Worm (Caenorhabditis elegans) whole organism, L3 larva: Measurements from ENCODE around the gene ZK131.11.

ENCODE experiments used
- ZK546.5 ChIP-seq: sonication (generic microtip); optimal IDR thresholded peaks from 2 replicates; lab custom pipeline; 2017; ENCODE audit warnings: missing biosample characterization, missing genetic modification characterization
- aly-2 ChIP-seq: fragments of 150-350 bp; optimal IDR thresholded peaks from 2 replicates; lab custom pipeline; 2014; ENCODE audit warnings: missing biosample characterization, missing genetic modification characterization
- ama-1 ChIP-seq: fragments of 150-350 bp; optimal IDR thresholded peaks from 2 replicates; lab custom pipeline; 2018
- ceh-16 ChIP-seq: sonication (generic microtip); optimal IDR thresholded peaks from 2 replicates; lab custom pipeline; 2017; ENCODE audit warnings: missing biosample characterization, missing genetic modification characterization
- ceh-28 ChIP-seq: fragments of 150-350 bp; optimal IDR thresholded peaks from 2 replicates; lab custom pipeline; 2014; ENCODE audit warnings: missing biosample characterization, missing genetic modification reagents, missing genetic modification characterization
- ceh-82 ChIP-seq: fragments of 150-350 bp; optimal IDR thresholded peaks from 2 replicates; lab custom pipeline; 2014; ENCODE audit warnings: missing biosample characterization, missing genetic modification characterization
- daf-12 ChIP-seq: fragments of 150-350 bp; optimal IDR thresholded peaks from 2 replicates; lab custom pipeline; 2014; ENCODE audit warnings: missing biosample characterization, missing genetic modification reagents, missing genetic modification characterization
- egl-27 ChIP-seq: sonication (generic microtip); optimal IDR thresholded peaks from 4 replicates; lab custom pipeline; 2017; ENCODE audit warnings: missing biosample characterization, missing genetic modification reagents, missing genetic modification characterization
- egl-5 ChIP-seq: fragments of 150-350 bp; optimal IDR thresholded peaks from 2 replicates; lab custom pipeline; 2017; ENCODE audit warnings: missing biosample characterization, missing genetic modification reagents, missing genetic modification characterization, inconsistent platforms
- elt-1 ChIP-seq: fragments of 150-350 bp; optimal IDR thresholded peaks from 2 replicates; lab custom pipeline; 2014; ENCODE audit warnings: missing biosample characterization, missing genetic modification characterization
- elt-2 ChIP-seq: sonication (generic microtip); optimal IDR thresholded peaks from 2 replicates; lab custom pipeline; 2016; ENCODE audit warnings: missing genetic modification reagents, mild to moderate bottlenecking, missing genetic modification characterization, missing compliant biosample characterization
- elt-3 ChIP-seq, 3 experiments: fragments of 150-350 bp in 1 of 3; sonication (generic microtip) in 2 of 3; optimal IDR thresholded peaks; 2 replicates in 2 of 3; 4 replicates in 1 of 3; lab custom pipeline; 2014 to 2017; ENCODE audit warnings: missing biosample characterization in 3 of 3, missing genetic modification characterization in 3 of 3
- fkh-10 ChIP-seq: sonication (generic microtip); optimal IDR thresholded peaks from 2 replicates; lab custom pipeline; 2017; ENCODE audit warnings: missing biosample characterization, missing genetic modification reagents, missing genetic modification characterization
- fkh-2 ChIP-seq: fragments of 150-350 bp; optimal IDR thresholded peaks from 2 replicates; lab custom pipeline; 2014; ENCODE audit warnings: missing biosample characterization, missing genetic modification reagents, missing genetic modification characterization
- hmg-11 ChIP-seq: sonication (generic microtip); optimal IDR thresholded peaks from 2 replicates; lab custom pipeline; 2016; ENCODE audit warnings: missing genetic modification characterization, missing compliant biosample characterization
- jun-1 ChIP-seq: fragments of 150-350 bp; optimal IDR thresholded peaks from 2 replicates; lab custom pipeline; 2014; ENCODE audit warnings: missing biosample characterization, missing genetic modification reagents, missing genetic modification characterization
- lin-15B ChIP-seq: fragments of 150-350 bp; optimal IDR thresholded peaks from 2 replicates; lab custom pipeline; 2014; ENCODE audit warnings: missing biosample characterization, missing genetic modification characterization
- lin-39 ChIP-seq: fragments of 150-350 bp; optimal IDR thresholded peaks from 2 replicates; lab custom pipeline; 2018; ENCODE audit warnings: missing biosample characterization, missing genetic modification reagents, missing genetic modification characterization
- mml-1 ChIP-seq: fragments of 150-350 bp; sonication (generic microtip); optimal IDR thresholded peaks from 3 replicates; lab custom pipeline; 2014; ENCODE audit warnings: missing biosample characterization, missing genetic modification characterization
- nfya-1 ChIP-seq: sonication (generic microtip); optimal IDR thresholded peaks from 2 replicates; lab custom pipeline; 2017; ENCODE audit warnings: missing genetic modification characterization, mild to moderate bottlenecking, missing compliant biosample characterization, antibody characterized with exemption, moderate library complexity; ENCODE audit not compliant: insufficient read depth
- nhr-11 ChIP-seq: fragments of 150-350 bp; optimal IDR thresholded peaks from 2 replicates; lab custom pipeline; 2014; ENCODE audit warnings: missing biosample characterization, missing genetic modification characterization
- nhr-12 ChIP-seq: fragments of 150-350 bp; optimal IDR thresholded peaks from 2 replicates; lab custom pipeline; 2014; ENCODE audit warnings: missing biosample characterization, missing genetic modification characterization
- nhr-23 ChIP-seq: fragments of 150-350 bp; optimal IDR thresholded peaks from 2 replicates; lab custom pipeline; 2014; ENCODE audit warnings: missing biosample characterization, missing genetic modification reagents, missing genetic modification characterization
- nhr-25 ChIP-seq: sonication (generic microtip); optimal IDR thresholded peaks from 2 replicates; lab custom pipeline; 2017; ENCODE audit warnings: missing biosample characterization, missing genetic modification characterization
- nhr-67 ChIP-seq: fragments of 150-350 bp; optimal IDR thresholded peaks from 2 replicates; lab custom pipeline; 2014; ENCODE audit warnings: missing biosample characterization, missing genetic modification characterization
- nhr-76 ChIP-seq: fragments of 150-350 bp; sonication (generic microtip); optimal IDR thresholded peaks from 5 replicates; lab custom pipeline; 2014; ENCODE audit warnings: missing biosample characterization, missing genetic modification characterization
- nhr-77 ChIP-seq: fragments of 150-350 bp; optimal IDR thresholded peaks from 2 replicates; lab custom pipeline; 2014; ENCODE audit warnings: missing biosample characterization, missing genetic modification characterization
- pha-4 ChIP-seq: fragments of 150-350 bp; optimal IDR thresholded peaks from 2 replicates; lab custom pipeline; 2014; ENCODE audit warnings: missing biosample characterization, missing genetic modification reagents, missing genetic modification characterization
- pqm-1 ChIP-seq: fragments of 150-350 bp; optimal IDR thresholded peaks from 2 replicates; lab custom pipeline; 2017; ENCODE audit warnings: missing biosample characterization, missing genetic modification characterization, inconsistent platforms
- sea-2 ChIP-seq: fragments of 150-350 bp; sonication (generic microtip); optimal IDR thresholded peaks from 4 replicates; lab custom pipeline; 2014; ENCODE audit warnings: missing biosample characterization, missing genetic modification reagents, missing genetic modification characterization
- skn-1 ChIP-seq: fragments of 150-350 bp; optimal IDR thresholded peaks from 2 replicates; lab custom pipeline; 2014; ENCODE audit warnings: missing biosample characterization, missing genetic modification characterization
- snpc-4 ChIP-seq: fragments of 150-350 bp; optimal IDR thresholded peaks from 2 replicates; lab custom pipeline; 2014; ENCODE audit warnings: missing biosample characterization, missing genetic modification characterization
- tbx-2 ChIP-seq: sonication (generic microtip); optimal IDR thresholded peaks from 2 replicates; lab custom pipeline; 2016; ENCODE audit warnings: mild to moderate bottlenecking, missing genetic modification characterization, missing compliant biosample characterization
- unc-62 ChIP-seq: fragments of 150-350 bp; sonication (generic microtip); optimal IDR thresholded peaks from 4 replicates; lab custom pipeline; 2014; ENCODE audit warnings: missing biosample characterization, missing genetic modification reagents, missing genetic modification characterization
- zag-1 ChIP-seq: fragments of 150-350 bp; optimal IDR thresholded peaks from 2 replicates; lab custom pipeline; 2014; ENCODE audit warnings: missing biosample characterization, missing genetic modification characterization
- ztf-11 ChIP-seq: fragments of 150-350 bp; optimal IDR thresholded peaks from 2 replicates; lab custom pipeline; 2014; ENCODE audit warnings: missing biosample characterization, missing genetic modification characterization

ZK131.11 gene

ce11 chrII:13756232-13756631 lies 35.8 kb upstream of the ZK131.11 start:
- TF ChIP-seq hmg-11 (tag; lab: Kevin White, UChicago) (peak; percentile 15), tbx-2 (tag; lab: Kevin White, UChicago) (no peak), mml-1 (tag; lab: Kevin White, UChicago) (no peak), lin-39 (tag; lab: Kevin White, UChicago) (peak; percentile 40), snpc-4 (tag; lab: Kevin White, UChicago) (no peak), ceh-82 (tag; lab: Kevin White, UChicago) (no peak), nfya-1 (peak; percentile 29), ztf-11 (no peak), skn-1 (no peak)

ce11 chrII:13758108-13758507 lies 33.9 kb upstream of the ZK131.11 start, which contains the start of gene arrd-13:
arrd-13 (plus strand) TSS chrII:13758408.
- no peak for TF ChIP-seq tbx-2 (tag; lab: Kevin White, UChicago)
- no peak for TF ChIP-seq nhr-11 (tag; lab: Kevin White, UChicago)
- no peak for TF ChIP-seq nhr-76
- no peak for TF ChIP-seq nhr-25 (tag; lab: Kevin White, UChicago)
- TF ChIP-seq zag-1 (tag; lab: Kevin White, UChicago) = no peak
- TF ChIP-seq skn-1 = no peak
- TF ChIP-seq ama-1 (lab: Kevin White, UChicago) = no peak
- TF ChIP-seq ztf-11 = no peak
- TF ChIP-seq nhr-77 (tag; lab: Kevin White, UChicago) = no peak
- TF ChIP-seq fkh-2 (tag; lab: Kevin White, UChicago) = no peak

- TF ChIP-seq pha-4 (tag; lab: Kevin White, UChicago) = peak; percentile 75
- TF ChIP-seq aly-2 (tag; lab: Kevin White, UChicago) = no peak
These were observed 29.0 kb upstream of the ZK131.11 start, which contains the start of gene arrd-11 for ce11 chrII:13763009-13763468. arrd-11 (plus strand) TSS chrII:13763418.

ce11 chrII:13765952-13766351 lies 26.1 kb upstream of the ZK131.11 start, which contains the start of gene arrd-12:
arrd-12 (plus strand) TSS chrII:13766252.
- TF ChIP-seq elt-1 = no peak
- TF ChIP-seq nhr-25 (tag; lab: Kevin White, UChicago) = no peak
- no peak for TF ChIP-seq nhr-76
- TF ChIP-seq elt-3 (tag; optimal IDR thresholded peaks at IDR 0.05; lab: Kevin White, UChicago) = no peak
- TF ChIP-seq nhr-12 (tag; lab: Kevin White, UChicago) = no peak
- no peak for TF ChIP-seq hmg-11 (tag; lab: Kevin White, UChicago)
- TF ChIP-seq nhr-67 (tag; lab: Kevin White, UChicago) = no peak
- no peak for TF ChIP-seq lin-15B (tag; lab: Kevin White, UChicago)

DNA sequence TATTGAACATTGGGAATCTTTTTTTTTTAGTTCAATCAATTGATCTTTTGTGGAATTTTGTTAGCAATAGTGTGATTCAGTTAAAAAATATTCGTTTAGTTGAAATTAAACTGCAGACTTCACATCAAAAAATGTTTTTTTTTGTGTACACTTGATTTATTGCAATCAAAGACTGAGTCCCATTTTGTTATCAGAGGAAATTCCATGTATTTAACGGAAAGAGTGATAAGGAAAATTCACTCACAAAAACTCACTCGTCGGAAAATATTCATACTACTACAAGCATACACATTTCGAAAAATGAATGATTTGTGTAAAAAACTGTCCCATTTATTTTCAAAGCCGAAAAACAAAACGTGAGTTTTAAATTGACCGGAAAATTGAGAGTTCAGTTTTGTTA lies 20.7 kb upstream of the ZK131.11 start, which contains the start of gene C01B9.1:
Gene C01B9.1, plus strand, starts transcription at position 241 of the 400 bp plus-strand sequence.
- no peak for TF ChIP-seq lin-39 (tag; lab: Kevin White, UChicago)
- TF ChIP-seq fkh-10 (GFP tag; lab: Kevin White, UChicago) = no peak
- peak; percentile 37 for TF ChIP-seq pha-4 (tag; lab: Kevin White, UChicago)
- TF ChIP-seq pqm-1 (tag; lab: Kevin White, UChicago) = peak; percentile 64
- TF ChIP-seq elt-2 (tag; lab: Kevin White, UChicago) = peak; percentile 73

DNA sequence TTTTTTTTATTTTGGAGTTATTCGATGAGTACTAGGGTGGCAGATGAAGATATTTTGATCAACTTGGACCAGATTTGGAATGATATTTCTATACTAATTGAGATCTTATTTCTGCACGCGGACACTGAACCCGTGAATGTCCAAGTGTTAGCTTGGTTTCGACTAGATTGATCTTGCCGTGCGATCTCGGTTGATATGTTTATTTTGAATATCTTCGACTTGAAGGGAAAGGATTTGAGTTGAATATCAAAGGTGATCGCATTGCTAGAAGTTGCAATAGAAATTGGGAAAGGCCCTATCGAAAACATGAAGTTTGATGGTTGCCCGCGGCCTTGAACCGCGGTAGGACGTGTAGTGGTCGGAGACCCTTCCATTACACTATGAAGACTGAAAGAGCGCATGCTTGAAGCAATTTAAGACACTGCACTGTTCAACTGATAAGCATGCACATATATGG lies 11.2 kb upstream of the ZK131.11 start:
- TF ChIP-seq fkh-10 (GFP tag; lab: Kevin White, UChicago) = no peak
- no peak for TF ChIP-seq ceh-28 (tag; lab: Kevin White, UChicago)
- TF ChIP-seq lin-39 (tag; lab: Kevin White, UChicago) = no peak
- TF ChIP-seq elt-2 (tag; lab: Kevin White, UChicago) = peak; percentile 70
- no peak for TF ChIP-seq nhr-23 (tag; lab: Kevin White, UChicago)
- TF ChIP-seq pqm-1 (tag; lab: Kevin White, UChicago) = peak; percentile 42
- TF ChIP-seq mml-1 (tag; lab: Kevin White, UChicago) = no peak
- no peak for TF ChIP-seq daf-12 (tag; lab: Kevin White, UChicago)
- no peak for TF ChIP-seq unc-62 (GFP tag; lab: Kevin White, UChicago)
- TF ChIP-seq egl-27 (tag; lab: Kevin White, UChicago) = no peak
- TF ChIP-seq jun-1 (tag; lab: Kevin White, UChicago) = no peak
- TF ChIP-seq nhr-12 (tag; lab: Kevin White, UChicago) = no peak
- no peak for TF ChIP-seq ztf-11
- TF ChIP-seq ceh-16 (tag; lab: Kevin White, UChicago) = no peak
- no peak for TF ChIP-seq ZK546.5 (tag; lab: Kevin White, UChicago)
- TF ChIP-seq sea-2 (GFP tag; lab: Kevin White, UChicago) = no peak
- TF ChIP-seq egl-5 = no peak
- peak; percentile 65 for TF ChIP-seq nhr-77 (tag; lab: Kevin White, UChicago)
- no peak for TF ChIP-seq ama-1 (lab: Kevin White, UChicago)
- TF ChIP-seq, all 47 proteins: peak for 3
